Fruit fly (Drosophila melanogaster): ENCODE data around the gene dpr19.

Gene dpr19

dm6 chr2L:10387869-10388726 lies 12.1 kb downstream of the dpr19 start, which contains the start of gene da (continued):
- TF ChIP-seq amos (GFP tag; IDR thresholded peaks at IDR 0.05; ENCODE audit: partially characterized antibody) (peak; percentile 66; the same call in 1 of the 2 replicates), twi (tag; optimal IDR thresholded peaks at IDR 0.05) (peak; percentile 43), Mes4 (GFP tag; optimal IDR thresholded peaks at IDR 0.05) (peak; percentile 30), Taf1 (GFP tag; IDR thresholded peaks at IDR 0.05) (no peak), Dll (GFP tag; IDR thresholded peaks at IDR 0.05; ENCODE audit: partially characterized antibody) (peak; percentile 46; the same call in 2 of the 4 replicates), ftz-f1 (GFP tag; optimal IDR thresholded peaks at IDR 0.05) (no peak), jigr1 (GFP tag; IDR thresholded peaks at IDR 0.05) (no peak), hth (optimal IDR thresholded peaks at IDR 0.05) (no peak), CG8478 (optimal IDR thresholded peaks at IDR 0.05) (no peak), CG2712 (tag; optimal IDR thresholded peaks at IDR 0.05) (peak; percentile 71), gcm (GFP tag; optimal IDR thresholded peaks at IDR 0.05) (no peak), CG17385 (GFP tag; optimal IDR thresholded peaks at IDR 0.05) (peak; percentile 26), slou (GFP tag; optimal IDR thresholded peaks at IDR 0.05) (no peak), Neu2 (GFP tag; optimal IDR thresholded peaks at IDR 0.05; ENCODE audit: borderline replicate concordance) (no peak), Nf-YC (tag; optimal IDR thresholded peaks at IDR 0.05) (peak; percentile 52), Dek (tag; optimal IDR thresholded peaks at IDR 0.05) (peak; percentile 65), trh (GFP tag; optimal IDR thresholded peaks at IDR 0.05) (no peak), tgo (GFP tag; IDR thresholded peaks at IDR 0.05) (peak; percentile 57; the same call in 1 of the 3 replicates), vvl (GFP tag; IDR thresholded peaks at IDR 0.05) (peak; percentile 75), dati (GFP tag; IDR thresholded peaks at IDR 0.05) (no peak), CG13296 (GFP tag; optimal IDR thresholded peaks at IDR 0.05) (peak; percentile 16), CG13424 (tag; optimal IDR thresholded peaks at IDR 0.05) (peak; percentile 64), CG2116 (GFP tag; optimal IDR thresholded peaks at IDR 0.05) (peak; percentile 99), CG10543 (GFP tag; optimal IDR thresholded peaks at IDR 0.05) (peak; percentile 21), Sry-β (GFP tag; optimal IDR thresholded peaks at IDR 0.05) (no peak), CG9609 (GFP tag; optimal IDR thresholded peaks at IDR 0.05) (peak; percentile 56), sd (tag; optimal IDR thresholded peaks at IDR 0.05) (peak; percentile 46), Fer1 (GFP tag; optimal IDR thresholded peaks at IDR 0.05) (peak; percentile 26), fd64A (GFP tag; optimal IDR thresholded peaks at IDR 0.05) (no peak), chif (GFP tag; optimal IDR thresholded peaks at IDR 0.05) (peak; percentile 44 to 55), gt (GFP tag; IDR thresholded peaks at IDR 0.05) (no peak), en (GFP tag; optimal IDR thresholded peaks at IDR 0.05) (no peak), wor (GFP tag; IDR thresholded peaks at IDR 0.05) (no peak), pzg (GFP tag; optimal IDR thresholded peaks at IDR 0.05) (peak; percentile 86), Rfx (GFP tag; IDR thresholded peaks at IDR 0.05) (peak; percentile 75), Adf1 (GFP tag; IDR thresholded peaks at IDR 0.05) (no peak), gcm2 (GFP tag; optimal IDR thresholded peaks at IDR 0.05) (no peak), CG12391 (tag; optimal IDR thresholded peaks at IDR 0.05) (peak; percentile 83), tup (GFP tag; optimal IDR thresholded peaks at IDR 0.05) (no peak), CG6254 (GFP tag; optimal IDR thresholded peaks at IDR 0.05) (no peak), Antp (GFP tag; optimal IDR thresholded peaks at IDR 0.05) (peak; percentile 57), Ptx1 (GFP tag; IDR thresholded peaks at IDR 0.05) (peak; percentile 54), CG11093 (GFP tag; IDR thresholded peaks at IDR 0.05) (no peak), CG10565 (GFP tag; optimal IDR thresholded peaks at IDR 0.05) (no peak), D19A (tag; optimal IDR thresholded peaks at IDR 0.05) (peak; percentile 75), CG2129 (GFP tag; IDR thresholded peaks at IDR 0.05; ENCODE audit: partially characterized antibody) (no peak), sens-2 (GFP tag; IDR thresholded peaks at IDR 0.05) (no peak), CG12219 (GFP tag; optimal IDR thresholded peaks at IDR 0.05) (peak; percentile 39), CG3163 (GFP tag; optimal IDR thresholded peaks at IDR 0.05) (no peak), CG17361 (GFP tag; IDR thresholded peaks at IDR 0.05) (peak; percentile 58; the same call in 1 of the 3 replicates)
